Worm (Caenorhabditis elegans): Measurements from ENCODE around the gene C07A9.12.

The C07A9.12 gene

DNA sequence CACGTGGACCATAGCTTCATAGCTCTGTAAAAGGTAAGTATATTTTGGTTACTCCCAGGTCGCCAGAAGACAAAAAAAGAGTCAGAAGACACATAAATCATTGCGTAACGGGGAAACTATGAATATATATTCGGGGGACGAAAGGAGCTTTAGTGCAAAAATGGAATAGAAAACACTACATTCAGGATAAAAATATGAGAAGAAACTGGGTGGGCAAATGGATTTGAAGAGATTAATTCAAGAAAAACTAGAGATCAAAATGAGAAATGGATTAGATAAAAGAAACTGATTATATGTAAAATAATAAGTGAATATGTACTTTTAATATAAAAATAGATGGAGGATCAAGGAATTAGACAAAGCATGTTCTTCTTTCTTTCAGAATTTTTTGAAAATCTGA, at the start of gene C07A9.12:
Gene C07A9.12 (minus strand): TSS at position 101 of the 400 bp plus-strand sequence.
- no peak for TF ChIP-seq elt-1 (tag; optimal IDR thresholded peaks at IDR 0.05)
- TF ChIP-seq ztf-4 (tag; optimal IDR thresholded peaks at IDR 0.05) = no peak
- no peak for TF ChIP-seq unc-55 (GFP tag; optimal IDR thresholded peaks at IDR 0.05)
- TF ChIP-seq ama-1 (optimal IDR thresholded peaks at IDR 0.05) = no peak
- no peak for TF ChIP-seq nhr-129 (tag; optimal IDR thresholded peaks at IDR 0.05)

ce11 chrIII:9776323-9776722, 49.0 kb upstream of the C07A9.12 start, which contains the start of gene usp-46:
Gene usp-46 (plus strand): TSS chrIII:9776623.
- TF ChIP-seq peb-1 (tag; optimal IDR thresholded peaks at IDR 0.05) = no peak
- TF ChIP-seq nhr-129 (tag; optimal IDR thresholded peaks at IDR 0.05) = peak; percentile 5
- TF ChIP-seq lsy-2 (tag; optimal IDR thresholded peaks at IDR 0.05) = peak in 1 of 2 experiments; percentile 15
- TF ChIP-seq C34F6.9 (tag; optimal IDR thresholded peaks at IDR 0.05) = peak; percentile 22
- no peak for TF ChIP-seq ama-1 (optimal IDR thresholded peaks at IDR 0.05)

- TF ChIP-seq skn-1 (tag; optimal IDR thresholded peaks at IDR 0.05) = no peak
- no peak for TF ChIP-seq ama-1 (optimal IDR thresholded peaks at IDR 0.05)
- TF ChIP-seq zag-1 (tag; optimal IDR thresholded peaks at IDR 0.05) = no peak
- no peak for TF ChIP-seq egl-27 (tag; optimal IDR thresholded peaks at IDR 0.05)
- TF ChIP-seq snpc-4 (tag; optimal IDR thresholded peaks at IDR 0.05) = no peak
- peak; percentile 59 for TF ChIP-seq gmeb-1 (tag; optimal IDR thresholded peaks at IDR 0.05)
- TF ChIP-seq nhr-237 (tag; optimal IDR thresholded peaks at IDR 0.05) = no peak
- no peak for TF ChIP-seq unc-39 (tag; optimal IDR thresholded peaks at IDR 0.05)
- no peak for TF ChIP-seq nhr-6 (tag; optimal IDR thresholded peaks at IDR 0.05)
- TF ChIP-seq aly-2 (tag; optimal IDR thresholded peaks at IDR 0.05) = no peak
- no peak for TF ChIP-seq Y55F3AM.14 (GFP tag; optimal IDR thresholded peaks at IDR 0.05)
- TF ChIP-seq unc-55 (GFP tag; optimal IDR thresholded peaks at IDR 0.05) = peak; percentile 27
- no peak for TF ChIP-seq F13H6.1 (tag; optimal IDR thresholded peaks at IDR 0.05)
- no peak for TF ChIP-seq unc-62 (GFP tag; optimal IDR thresholded peaks at IDR 0.05)
- TF ChIP-seq ceh-82 (tag; optimal IDR thresholded peaks at IDR 0.05) = no peak
- peak in 1 of 2 experiments; percentile 39 for TF ChIP-seq lsy-2 (tag; optimal IDR thresholded peaks at IDR 0.05)
- no peak for TF ChIP-seq ztf-11 (tag; optimal IDR thresholded peaks at IDR 0.05)
- no peak for TF ChIP-seq mab-5 (tag; optimal IDR thresholded peaks at IDR 0.05)
- TF ChIP-seq R02D3.7 (tag; optimal IDR thresholded peaks at IDR 0.05) = no peak
- no peak for TF ChIP-seq nhr-25 (tag; optimal IDR thresholded peaks at IDR 0.05)
- no peak for TF ChIP-seq sem-4 (tag; optimal IDR thresholded peaks at IDR 0.05)
- no peak for TF ChIP-seq lin-11 (tag; optimal IDR thresholded peaks at IDR 0.05)
- no peak for TF ChIP-seq lin-13 (GFP tag; optimal IDR thresholded peaks at IDR 0.05)
These were observed 48.6 kb upstream of the C07A9.12 start for ce11 chrIII:9775916-9776315.

DNA sequence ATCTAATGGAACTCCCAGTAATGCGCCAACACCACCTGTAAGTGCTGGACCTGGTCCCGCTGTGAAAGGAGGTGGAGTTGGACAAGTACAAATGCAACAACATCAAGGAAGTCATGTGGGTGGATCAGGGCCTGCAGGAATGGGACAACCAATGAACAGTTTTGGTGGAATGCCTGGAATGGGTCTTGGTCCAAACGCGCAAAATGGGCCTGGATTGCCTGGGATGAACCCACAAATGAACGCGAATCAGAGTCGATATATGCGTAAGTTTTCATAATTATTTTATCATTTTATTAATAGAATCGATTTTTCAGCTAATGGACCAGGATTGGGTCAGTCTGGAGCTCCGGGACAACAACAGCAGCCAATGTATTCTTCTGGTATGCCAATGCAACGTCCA, 45.1 kb upstream of the C07A9.12 start:
- TF ChIP-seq mdl-1 (tag; optimal IDR thresholded peaks at IDR 0.05) (no peak), sma-9 (GFP tag; optimal IDR thresholded peaks at IDR 0.05) (no peak), sma-9 (tag; optimal IDR thresholded peaks at IDR 0.05) (no peak), skn-1 (tag; optimal IDR thresholded peaks at IDR 0.05) (no peak), ztf-1 (GFP tag; conservative IDR thresholded peaks at IDR 0.05) (no peak), zag-1 (tag; optimal IDR thresholded peaks at IDR 0.05) (no peak), elt-3 (tag; optimal IDR thresholded peaks at IDR 0.05) (no peak), alr-1 (tag; optimal IDR thresholded peaks at IDR 0.05) (no peak)

DNA sequence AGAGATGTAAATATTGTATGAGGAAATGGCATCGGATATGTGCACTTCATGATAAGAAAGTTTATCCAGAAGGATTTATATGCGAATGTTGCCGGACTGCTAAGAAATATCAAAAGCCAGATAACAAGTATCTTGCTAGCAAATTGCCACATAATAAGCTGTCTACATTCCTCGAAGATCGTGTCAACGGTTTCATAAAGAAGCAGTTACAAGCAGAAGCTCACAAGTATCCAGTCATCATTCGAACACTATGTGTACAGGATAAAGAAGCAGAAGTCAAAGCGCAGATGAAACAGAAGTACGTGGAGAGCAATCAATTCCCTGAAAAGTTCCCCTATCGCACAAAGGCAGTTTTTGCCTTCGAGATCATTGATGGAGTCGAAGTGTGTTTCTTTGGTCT, 43.3 kb upstream of the C07A9.12 start:
- TF ChIP-seq unc-62 (GFP tag; optimal IDR thresholded peaks at IDR 0.05) = no peak
- TF ChIP-seq nhr-6 (tag; optimal IDR thresholded peaks at IDR 0.05) = no peak
- TF ChIP-seq nhr-10 (tag; optimal IDR thresholded peaks at IDR 0.05) = no peak
- no peak for TF ChIP-seq nhr-12 (tag; optimal IDR thresholded peaks at IDR 0.05)
- no peak for TF ChIP-seq alr-1 (tag; optimal IDR thresholded peaks at IDR 0.05)
- TF ChIP-seq nhr-129 (tag; optimal IDR thresholded peaks at IDR 0.05) = no peak

DNA sequence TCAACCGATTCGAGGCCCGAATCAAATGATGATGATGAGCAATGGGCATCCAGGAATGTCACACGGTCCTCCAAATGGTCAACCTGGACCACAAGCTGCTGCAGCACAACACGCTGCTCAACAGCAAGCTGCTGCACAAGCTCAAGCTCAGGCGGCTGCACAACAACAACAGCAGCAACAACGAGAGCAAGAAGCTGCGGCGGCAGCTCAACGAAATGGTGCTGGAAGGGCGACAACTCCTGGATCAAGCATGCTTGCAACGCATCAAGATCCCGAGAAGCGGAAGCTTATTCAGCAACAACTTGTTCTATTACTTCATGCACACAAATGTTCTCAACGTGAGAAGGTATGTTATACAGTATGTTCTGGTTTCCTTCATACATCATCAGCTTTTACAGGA, 40.7 kb upstream of the C07A9.12 start:
- no peak for TF ChIP-seq unc-39 (tag; optimal IDR thresholded peaks at IDR 0.05)
- TF ChIP-seq nhr-25 (tag; optimal IDR thresholded peaks at IDR 0.05) = no peak
- no peak for TF ChIP-seq alr-1 (tag; optimal IDR thresholded peaks at IDR 0.05)
- TF ChIP-seq mab-5 (tag; optimal IDR thresholded peaks at IDR 0.05) = no peak
- TF ChIP-seq nhr-12 (tag; optimal IDR thresholded peaks at IDR 0.05) = no peak
- no peak for TF ChIP-seq skn-1 (tag; optimal IDR thresholded peaks at IDR 0.05)
- no peak for TF ChIP-seq peb-1 (tag; optimal IDR thresholded peaks at IDR 0.05)
- no peak for TF ChIP-seq nhr-129 (tag; optimal IDR thresholded peaks at IDR 0.05)
- TF ChIP-seq mbf-1 (tag; optimal IDR thresholded peaks at IDR 0.05) = no peak
- no peak for TF ChIP-seq nhr-11 (tag; optimal IDR thresholded peaks at IDR 0.05)
- TF ChIP-seq R02D3.7 (tag; optimal IDR thresholded peaks at IDR 0.05) = no peak
- no peak for TF ChIP-seq nhr-23 (tag; optimal IDR thresholded peaks at IDR 0.05)
- no peak for TF ChIP-seq dmd-4 (tag; optimal IDR thresholded peaks at IDR 0.05)
- TF ChIP-seq nhr-21 (tag; optimal IDR thresholded peaks at IDR 0.05) = no peak
- TF ChIP-seq ztf-1 (GFP tag; conservative IDR thresholded peaks at IDR 0.05) = no peak
